Fruit fly (Drosophila melanogaster) whole organism, wandering third instar larva: ENCODE results near the gene NC2beta.

Experiments
- Abd-B ChIP-seq: fragments of >200 bp; optimal IDR thresholded peaks from 2 replicates; lab custom pipeline; 2017; ENCODE audit warnings: missing biosample characterization, missing genetic modification characterization
- CG32264 ChIP-seq: fragments of 200-800 bp; sonication (Bioruptor generic); optimal IDR thresholded peaks from 2 replicates; lab custom pipeline; 2016; ENCODE audit warnings: missing biosample characterization, missing genetic modification characterization
- CG9705 ChIP-seq: fragments of 200-800 bp; sonication (Bioruptor generic); optimal IDR thresholded peaks from 2 replicates; lab custom pipeline; 2018; ENCODE audit warnings: missing biosample characterization, mild to moderate bottlenecking, missing genetic modification characterization
- CrebA ChIP-seq: fragments of 200-800 bp; sonication (Bioruptor generic); optimal IDR thresholded peaks from 2 replicates; lab custom pipeline; 2016; ENCODE audit warnings: missing biosample characterization, mild to moderate bottlenecking, missing genetic modification characterization, borderline replicate concordance
- Dif ChIP-seq: fragments of 200-275, 200-300 bp; sonication (Bioruptor generic); optimal IDR thresholded peaks from 2 replicates; lab custom pipeline; 2018; ENCODE audit warnings: missing biosample characterization, missing genetic modification characterization; ENCODE audit not compliant: partially characterized antibody
- GATAd ChIP-seq: sonication (Bioruptor generic); optimal IDR thresholded peaks from 2 replicates; lab custom pipeline; 2016; ENCODE audit warnings: missing biosample characterization, missing genetic modification characterization
- HLH106 ChIP-seq: fragments of 200-800 bp; optimal IDR thresholded peaks from 3 replicates; lab custom pipeline; 2019; ENCODE audit warnings: missing biosample characterization, mild to moderate bottlenecking, missing genetic modification characterization, moderate library complexity
- Hnf4 ChIP-seq: fragments of 200-800 bp; sonication (Bioruptor generic); optimal IDR thresholded peaks from 2 replicates; lab custom pipeline; 2016; ENCODE audit warnings: missing biosample characterization, mild to moderate bottlenecking, missing genetic modification characterization
- Hr78 ChIP-seq: fragments of >200 bp; optimal IDR thresholded peaks from 2 replicates; lab custom pipeline; 2017; ENCODE audit warnings: missing biosample characterization, missing genetic modification characterization
- Hr83 ChIP-seq: fragments of 200-300 bp; sonication (Bioruptor generic); optimal IDR thresholded peaks from 2 replicates; lab custom pipeline; 2016; ENCODE audit warnings: missing biosample characterization, mild to moderate bottlenecking, missing genetic modification characterization, moderate library complexity; ENCODE audit not compliant: poor library complexity, severe bottlenecking
- Jra ChIP-seq: sonication (Bioruptor generic); optimal IDR thresholded peaks from 2 replicates; lab custom pipeline; 2016; ENCODE audit warnings: missing biosample characterization, missing genetic modification characterization
- Mio ChIP-seq: sonication (Bioruptor generic); optimal IDR thresholded peaks from 2 replicates; lab custom pipeline; 2016; ENCODE audit warnings: missing biosample characterization, missing genetic modification characterization
- Myc ChIP-seq: fragments of >200 bp; optimal IDR thresholded peaks from 2 replicates; lab custom pipeline; 2017
- N ChIP-seq: fragments of >200 bp; optimal IDR thresholded peaks from 2 replicates; lab custom pipeline; 2018; ENCODE audit warnings: missing biosample characterization, missing external identifiers, missing genetic modification characterization
- OdsH ChIP-seq: fragments of 200-800 bp; sonication (Bioruptor generic); optimal IDR thresholded peaks from 2 replicates; lab custom pipeline; 2016; ENCODE audit warnings: missing biosample characterization, mild to moderate bottlenecking, missing genetic modification characterization
- Rel ChIP-seq, 2 experiments: fragments of 200-800 bp; sonication (Bioruptor generic) in 1 of 2; optimal IDR thresholded peaks; 2 replicates in 1 of 2; 3 replicates in 1 of 2; lab custom pipeline; 2016 to 2019; ENCODE audit warnings: mild to moderate bottlenecking in 2 of 2, missing biosample characterization in 2 of 2, missing genetic modification characterization in 2 of 2, moderate library complexity in 1 of 2
- Sp1 ChIP-seq: fragments of 200-800 bp; sonication (Bioruptor generic); optimal IDR thresholded peaks from 3 replicates; lab custom pipeline; 2019; ENCODE audit warnings: missing biosample characterization, mild to moderate bottlenecking, missing genetic modification characterization, moderate library complexity
- Vsx2 ChIP-seq: fragments of 200-300, 225-300 bp; sonication (Bioruptor generic); optimal IDR thresholded peaks from 2 replicates; lab custom pipeline; 2018; ENCODE audit warnings: missing biosample characterization, missing genetic modification characterization; ENCODE audit not compliant: partially characterized antibody
- br ChIP-seq: fragments of 200-800 bp; sonication (Bioruptor generic); optimal IDR thresholded peaks from 2 replicates; lab custom pipeline; 2016; ENCODE audit warnings: missing biosample characterization, missing genetic modification characterization
- brk ChIP-seq: fragments of 200-800 bp; sonication (Bioruptor generic); optimal IDR thresholded peaks from 2 replicates; lab custom pipeline; 2016; ENCODE audit warnings: missing biosample characterization, mild to moderate bottlenecking, missing genetic modification characterization
- dl ChIP-seq, 2 experiments: fragments of 175-275, 200-275 bp in 1 of 2; fragments of 200-275 bp in 1 of 2; sonication (Bioruptor generic); optimal IDR thresholded peaks; lab custom pipeline; 2018; ENCODE audit warnings: mild to moderate bottlenecking in 2 of 2, missing biosample characterization in 2 of 2, missing genetic modification characterization in 2 of 2, moderate library complexity in 2 of 2; ENCODE audit not compliant: partially characterized antibody in 2 of 2, insufficient read depth in 1 of 2
- dmrt93B ChIP-seq: fragments of 200-800 bp; sonication (Bioruptor generic); optimal IDR thresholded peaks from 2 replicates; lab custom pipeline; 2018; ENCODE audit warnings: missing biosample characterization, mild to moderate bottlenecking, missing genetic modification characterization
- dsf ChIP-seq: sonication (Bioruptor generic); optimal IDR thresholded peaks from 2 replicates; lab custom pipeline; 2016; ENCODE audit warnings: missing biosample characterization, missing genetic modification characterization, borderline replicate concordance
- ey ChIP-seq: fragments of 200-800 bp; sonication (Bioruptor generic); optimal IDR thresholded peaks from 2 replicates; lab custom pipeline; 2016; ENCODE audit warnings: missing biosample characterization, missing genetic modification characterization
- foxo ChIP-seq, 2 experiments: fragments of 200-800 bp; sonication (Bioruptor generic); optimal IDR thresholded peaks; 2 replicates in 1 of 2; 3 replicates in 1 of 2; lab custom pipeline; 2016 to 2017; ENCODE audit warnings: missing biosample characterization in 2 of 2, missing genetic modification characterization in 2 of 2
- fru ChIP-seq: fragments of 200-800 bp; sonication (Bioruptor generic); optimal IDR thresholded peaks from 3 replicates; lab custom pipeline; 2016; ENCODE audit warnings: missing biosample characterization, mild to moderate bottlenecking, missing genetic modification characterization
- h ChIP-seq: fragments of 200-800 bp; sonication (Bioruptor generic); optimal IDR thresholded peaks from 3 replicates; lab custom pipeline; 2016; ENCODE audit warnings: missing biosample characterization, mild to moderate bottlenecking, missing genetic modification characterization
- jim ChIP-seq: fragments of 175-275, 200-325 bp; sonication (Bioruptor generic); optimal IDR thresholded peaks from 2 replicates; lab custom pipeline; 2016; ENCODE audit warnings: missing biosample characterization, mild to moderate bottlenecking, missing genetic modification characterization
- lola ChIP-seq: fragments of >200 bp; optimal IDR thresholded peaks from 2 replicates; lab custom pipeline; 2017; ENCODE audit warnings: missing biosample characterization, missing genetic modification characterization
- psq ChIP-seq: fragments of 200-800 bp; sonication (Bioruptor generic); optimal IDR thresholded peaks from 3 replicates; lab custom pipeline; 2017; ENCODE audit warnings: missing biosample characterization, mild to moderate bottlenecking, missing genetic modification characterization, moderate library complexity
- rgr ChIP-seq: fragments of 200-800 bp; sonication (Bioruptor generic); optimal IDR thresholded peaks from 3 replicates; lab custom pipeline; 2016; ENCODE audit warnings: missing biosample characterization, mild to moderate bottlenecking, missing genetic modification characterization
- sage ChIP-seq: fragments of 200-800 bp; sonication (Bioruptor generic); optimal IDR thresholded peaks from 2 replicates; lab custom pipeline; 2016; ENCODE audit warnings: missing biosample characterization, mild to moderate bottlenecking, missing genetic modification characterization
- tai ChIP-seq: sonication (Bioruptor generic); optimal IDR thresholded peaks from 2 replicates; lab custom pipeline; 2016; ENCODE audit warnings: missing biosample characterization, missing genetic modification characterization
- usp ChIP-seq: fragments of >200 bp; optimal IDR thresholded peaks from 2 replicates; lab custom pipeline; 2017; ENCODE audit warnings: missing biosample characterization, missing genetic modification characterization
- woc ChIP-seq: sonication (Bioruptor generic); optimal IDR thresholded peaks from 2 replicates; lab custom pipeline; 2016; ENCODE audit warnings: missing biosample characterization, mild to moderate bottlenecking, missing genetic modification characterization

The NC2beta gene

dm6 chr2L:15038339-15039308 lies 31.0 kb downstream of the NC2beta start, which contains the start of gene CIAPIN1:
Gene CIAPIN1 (minus strand): TSS chr2L:15038861.
- TF ChIP-seq Jra (no peak), CrebA (GFP tag; lab: Kevin White, UChicago) (no peak), Hr78 (GFP tag; lab: Kevin White, UChicago) (no peak), dsf (no peak), jim (GFP tag; lab: Kevin White, UChicago) (no peak), usp (GFP tag; lab: Kevin White, UChicago) (no peak), lola (GFP tag; lab: Kevin White, UChicago) (no peak), CG9705 (GFP tag; lab: Kevin White, UChicago) (no peak), Hnf4 (GFP tag; lab: Kevin White, UChicago) (no peak), h (no peak), Dif (GFP tag; lab: Kevin White, UChicago) (no peak), Sp1 (GFP tag; lab: Kevin White, UChicago) (no peak), dl (GFP tag; optimal IDR thresholded peaks at IDR 0.05; lab: Kevin White, UChicago; ENCODE audit: insufficient read depth in 1 of 2, partially characterized antibody in 2 of 2) (no peak), Mio (no peak), foxo (GFP tag; optimal IDR thresholded peaks at IDR 0.05; lab: Kevin White, UChicago) (no peak), br (GFP tag; lab: Kevin White, UChicago) (no peak), Abd-B (GFP tag; lab: Kevin White, UChicago) (no peak), OdsH (GFP tag; lab: Kevin White, UChicago) (no peak), sage (no peak), psq (GFP tag; lab: Kevin White, UChicago) (no peak)
- TF ChIP-seq, all 38 proteins: peak for 0

dm6 chr2L:15039309-15039772 lies 31.7 kb downstream of the NC2beta start:
- peak; percentile 90 for TF ChIP-seq Myc
- TF ChIP-seq Jra = peak; percentile 22
- TF ChIP-seq dsf = peak; percentile 22
- peak; percentile 6 for TF ChIP-seq psq (GFP tag; lab: Kevin White, UChicago)
- TF ChIP-seq Vsx2 = no peak
- TF ChIP-seq dmrt93B (GFP tag; lab: Kevin White, UChicago) = no peak
- no peak for TF ChIP-seq jim (GFP tag; lab: Kevin White, UChicago)
- TF ChIP-seq CG9705 (GFP tag; lab: Kevin White, UChicago) = peak; percentile 46
- no peak for TF ChIP-seq lola (GFP tag; lab: Kevin White, UChicago)
- TF ChIP-seq tai (GFP tag; lab: Kevin White, UChicago) = no peak
- TF ChIP-seq sage = peak; percentile 25
- no peak for TF ChIP-seq N (GFP tag; lab: Kevin White, UChicago)
- TF ChIP-seq woc (GFP tag; lab: Kevin White, UChicago) = peak; percentile 88
- no peak for TF ChIP-seq brk (GFP tag; lab: Kevin White, UChicago)
- no peak for TF ChIP-seq Mio
- TF ChIP-seq Dif (GFP tag; lab: Kevin White, UChicago) = no peak
- TF ChIP-seq ey (GFP tag; lab: Kevin White, UChicago) = peak; percentile 5
- TF ChIP-seq fru (GFP tag; lab: Kevin White, UChicago) = no peak
- TF ChIP-seq Hr83 (GFP tag; lab: Kevin White, UChicago) = peak; percentile 77
- no peak for TF ChIP-seq HLH106 (tag; lab: Kevin White, UChicago)
- TF ChIP-seq CG32264 (GFP tag; lab: Kevin White, UChicago) = no peak
- TF ChIP-seq Rel (GFP tag; optimal IDR thresholded peaks at IDR 0.05; lab: Kevin White, UChicago) = no peak
- no peak for TF ChIP-seq Rel (tag; optimal IDR thresholded peaks at IDR 0.05; lab: Kevin White, UChicago)
- TF ChIP-seq h = peak; percentile 48
- peak; percentile 36 for TF ChIP-seq br (GFP tag; lab: Kevin White, UChicago)

- TF ChIP-seq CrebA (GFP tag; lab: Kevin White, UChicago) (no peak), sage (no peak), fru (GFP tag; lab: Kevin White, UChicago) (no peak), rgr (GFP tag; lab: Kevin White, UChicago) (no peak), usp (GFP tag; lab: Kevin White, UChicago) (no peak), jim (GFP tag; lab: Kevin White, UChicago) (no peak), OdsH (GFP tag; lab: Kevin White, UChicago) (no peak), GATAd (GFP tag; lab: Kevin White, UChicago) (no peak), Hr78 (GFP tag; lab: Kevin White, UChicago) (no peak), psq (GFP tag; lab: Kevin White, UChicago) (no peak), dsf (no peak), CG32264 (GFP tag; lab: Kevin White, UChicago) (no peak), Hnf4 (GFP tag; lab: Kevin White, UChicago) (no peak), Vsx2 (no peak), HLH106 (tag; lab: Kevin White, UChicago) (no peak), CG9705 (GFP tag; lab: Kevin White, UChicago) (no peak)
Measured at dm6 chr2L:15043718-15044117, 36.1 kb downstream of the NC2beta start.
